Fruit fly (Drosophila melanogaster) whole organism, prepupa: ENCODE results near the gene Roc1a.

Experiments
- CG10669 ChIP-seq: fragments of 200-800 bp; sonication (Bioruptor generic); optimal IDR thresholded peaks from 3 replicates; lab custom pipeline; 2018; ENCODE audit warnings: missing biosample characterization, mild to moderate bottlenecking, missing genetic modification characterization, moderate library complexity
- CG31627 ChIP-seq: fragments of 200-800 bp; sonication (Bioruptor generic); optimal IDR thresholded peaks from 3 replicates; lab custom pipeline; 2016; ENCODE audit warnings: missing biosample characterization, missing genetic modification characterization
- CG3919 ChIP-seq: fragments of 200-800 bp; sonication (Bioruptor generic); optimal IDR thresholded peaks from 3 replicates; lab custom pipeline; 2016; ENCODE audit warnings: missing biosample characterization, missing genetic modification characterization
- CG6276 ChIP-seq: fragments of 200-800 bp; sonication (Bioruptor generic); optimal IDR thresholded peaks from 2 replicates; lab custom pipeline; 2017; ENCODE audit warnings: missing biosample characterization, mild to moderate bottlenecking, missing genetic modification characterization
- CG6854 ChIP-seq: fragments of 200-800 bp; sonication (Bioruptor generic); optimal IDR thresholded peaks from 2 replicates; lab custom pipeline; 2017; ENCODE audit warnings: missing biosample characterization, mild to moderate bottlenecking, missing genetic modification characterization
- CG8632 ChIP-seq: fragments of 200-800 bp; sonication (Bioruptor generic); optimal IDR thresholded peaks from 3 replicates; lab custom pipeline; 2016; ENCODE audit warnings: missing biosample characterization, missing genetic modification characterization
- Hr39 ChIP-seq: fragments of 200-800 bp; sonication (Bioruptor generic); optimal IDR thresholded peaks from 2 replicates; lab custom pipeline; 2016; ENCODE audit warnings: missing biosample characterization, missing genetic modification characterization
- Sox14 ChIP-seq: fragments of 200-800 bp; sonication (Bioruptor generic); optimal IDR thresholded peaks from 3 replicates; lab custom pipeline; 2016; ENCODE audit warnings: missing biosample characterization, missing genetic modification characterization

DNA sequence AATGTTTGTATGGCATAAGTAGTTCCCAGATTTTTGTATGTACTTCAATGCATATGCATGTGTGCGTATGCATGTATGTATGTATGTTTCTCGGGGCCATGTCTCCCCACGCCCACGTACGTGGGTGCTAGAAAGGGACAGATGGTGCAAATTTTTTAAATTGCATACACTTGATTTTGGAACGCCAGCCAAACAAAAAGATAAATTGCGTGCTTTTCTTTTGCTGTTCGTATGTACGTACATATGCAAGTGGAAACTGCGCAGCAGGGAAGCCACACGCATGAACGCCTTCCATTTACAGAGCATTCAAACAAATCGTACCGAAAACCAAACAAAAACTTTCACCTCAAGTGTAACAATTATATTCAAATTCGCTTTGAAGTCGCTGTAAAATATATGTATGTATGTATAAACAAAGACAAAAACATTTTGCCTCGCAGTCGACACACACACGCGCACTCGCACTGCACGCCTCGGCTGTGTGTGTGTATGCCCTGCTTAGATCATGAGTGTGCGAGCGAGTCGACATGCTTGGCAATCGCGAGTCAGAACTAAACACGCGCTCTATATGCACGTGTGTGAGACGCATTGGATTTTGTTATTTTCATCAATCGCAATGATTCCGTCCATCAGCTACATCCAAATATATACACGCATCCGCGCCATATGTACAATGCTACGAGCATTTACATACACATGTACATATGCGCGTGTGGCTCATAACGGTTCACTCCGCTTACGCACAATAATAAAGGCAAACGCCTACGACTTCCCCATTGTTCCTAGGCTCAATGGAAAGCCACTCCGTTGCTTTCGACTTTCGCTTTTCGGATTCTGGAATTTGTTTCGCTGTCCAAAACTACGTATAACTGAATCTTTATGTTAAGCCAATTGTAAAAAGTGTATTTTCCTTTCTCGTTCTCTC lies 10.2 kb upstream of the Roc1a start:
- TF ChIP-seq CG10669 (GFP tag; lab: Kevin White, UChicago) (no peak), CG6854 (GFP tag; lab: Kevin White, UChicago) (no peak), CG3919 (GFP tag; lab: Kevin White, UChicago) (no peak), Hr39 (GFP tag; lab: Kevin White, UChicago) (no peak), CG31627 (GFP tag; lab: Kevin White, UChicago) (no peak), Sox14 (GFP tag; lab: Kevin White, UChicago) (peak; percentile 49), CG6276 (GFP tag; lab: Kevin White, UChicago) (no peak), CG8632 (GFP tag; lab: Kevin White, UChicago) (no peak)
